Fruit fly (Drosophila melanogaster): ENCODE results near the gene PGAP5.
A peak's percentile ranks its signal among the peaks of the same experiment; 100 is the strongest.

The PGAP5 gene

DNA sequence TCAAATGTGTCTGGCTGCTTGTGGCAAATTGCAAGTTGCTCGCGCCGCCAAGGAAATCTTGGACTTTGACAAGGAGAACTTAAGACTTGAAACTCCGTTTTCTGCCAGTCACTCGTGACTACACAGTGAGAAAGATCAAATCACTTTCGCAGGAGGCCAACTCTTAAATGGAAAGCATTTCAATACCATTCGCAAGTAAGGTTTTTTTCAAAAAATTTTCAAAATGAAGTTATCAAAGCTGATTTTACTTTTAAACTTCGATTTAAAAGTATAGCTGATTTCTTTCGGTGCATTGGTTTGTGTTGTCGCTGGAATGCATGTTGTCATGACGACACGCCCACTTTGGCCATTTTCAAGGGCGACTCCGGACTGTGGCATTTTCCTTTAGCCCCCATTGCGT is 33.7 kb downstream of the PGAP5 start (continued):
- 0 out of 2 replicates have a peak, but pooled peaks have one; percentile 10 for TF ChIP-seq CG17328 (GFP tag; IDR thresholded peaks at IDR 0.05)
- peak; percentile 32 for TF ChIP-seq CG1603 (tag; optimal IDR thresholded peaks at IDR 0.05)
- TF ChIP-seq ci (GFP tag; IDR thresholded peaks at IDR 0.05): peak; percentile 55; the same call in 1 of the 3 replicates
- TF ChIP-seq ken (GFP tag; IDR thresholded peaks at IDR 0.05): 0 out of 3 replicates have a peak, but pooled peaks have one; percentile 36
- 0 out of 2 replicates have a peak, but pooled peaks have one; percentile 33 for TF ChIP-seq Xrp1 (GFP tag; IDR thresholded peaks at IDR 0.05)
- TF ChIP-seq otp (GFP tag; IDR thresholded peaks at IDR 0.05): no peak
- TF ChIP-seq CG11504 (tag; optimal IDR thresholded peaks at IDR 0.05): peak; percentile 16
- TF ChIP-seq ap (GFP tag; IDR thresholded peaks at IDR 0.05): no peak
- peak; percentile 66 for TF ChIP-seq Med (GFP tag)
- TF ChIP-seq Blimp-1 (GFP tag; optimal IDR thresholded peaks at IDR 0.05): peak; percentile 3
- TF ChIP-seq fd102C (GFP tag; optimal IDR thresholded peaks at IDR 0.05): no peak
- peak; percentile 14 for TF ChIP-seq CG2678 (tag; optimal IDR thresholded peaks at IDR 0.05)
- TF ChIP-seq dmrt99B (tag; optimal IDR thresholded peaks at IDR 0.05): peak; percentile 22
- no peak for TF ChIP-seq Hsf (GFP tag; optimal IDR thresholded peaks at IDR 0.05)
- TF ChIP-seq CG1024 (GFP tag; IDR thresholded peaks at IDR 0.05): peak; percentile 19; the same call in 1 of the 2 replicates
- no peak for TF ChIP-seq CG6175 (GFP tag; IDR thresholded peaks at IDR 0.05)
- 0 out of 2 replicates have a peak, but pooled peaks have one; percentile 13 for TF ChIP-seq CG14441 (GFP tag; IDR thresholded peaks at IDR 0.05)
- TF ChIP-seq cwo (GFP tag; optimal IDR thresholded peaks at IDR 0.05): no peak
- peak; percentile 8 for TF ChIP-seq CG2712 (tag; optimal IDR thresholded peaks at IDR 0.05)
- TF ChIP-seq bigmax (GFP tag; optimal IDR thresholded peaks at IDR 0.05): no peak
- peak in 1 of 2 experiments; percentile 6 for TF ChIP-seq chif (GFP tag; optimal IDR thresholded peaks at IDR 0.05)
- TF ChIP-seq Ptx1 (GFP tag; IDR thresholded peaks at IDR 0.05): peak; percentile 29; the same call in 1 of the 2 replicates
- TF ChIP-seq CG8388 (GFP tag; optimal IDR thresholded peaks at IDR 0.05): peak; percentile 4
- TF ChIP-seq Rfx (GFP tag; IDR thresholded peaks at IDR 0.05): peak; percentile 25; the same call in 1 of the 2 replicates
- 0 out of 2 replicates have a peak, but pooled peaks have one; percentile 17 for TF ChIP-seq sens-2 (GFP tag; IDR thresholded peaks at IDR 0.05)
- no peak for TF ChIP-seq prd (optimal IDR thresholded peaks at IDR 0.05)
- TF ChIP-seq prd (GFP tag; IDR thresholded peaks at IDR 0.05): peak; percentile 52; the same call in 1 of the 3 replicates
- no peak for TF ChIP-seq esg (GFP tag; conservative IDR thresholded peaks at IDR 0.05)

DNA sequence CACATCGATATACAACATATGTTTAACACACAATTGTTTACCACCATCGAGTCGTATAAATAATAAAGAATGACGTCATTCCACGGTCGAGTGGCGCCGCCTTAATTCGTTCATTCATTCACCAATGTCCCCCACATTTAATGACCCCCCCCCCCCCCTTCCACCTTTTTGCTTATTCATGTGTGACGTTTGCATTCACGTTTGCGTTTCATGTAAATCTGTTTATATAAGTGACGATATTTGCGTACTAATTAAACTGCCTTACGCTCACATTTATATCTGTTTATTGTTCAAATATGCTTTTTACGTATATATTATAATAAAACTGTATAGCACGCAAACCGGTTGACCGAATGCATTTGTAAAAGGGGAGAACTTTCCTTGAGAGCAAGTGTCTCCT is 34.9 kb downstream of the PGAP5 start:
- no peak for TF ChIP-seq CG3838 (GFP tag; optimal IDR thresholded peaks at IDR 0.05)
- no peak for TF ChIP-seq ro (GFP tag; IDR thresholded peaks at IDR 0.05)
- TF ChIP-seq CG3163 (GFP tag; optimal IDR thresholded peaks at IDR 0.05): no peak
- TF ChIP-seq CG3281 (GFP tag; optimal IDR thresholded peaks at IDR 0.05): no peak
- TF ChIP-seq exex (tag; optimal IDR thresholded peaks at IDR 0.05): peak; percentile 2
- peak; percentile 26 for TF ChIP-seq mirr (GFP tag; optimal IDR thresholded peaks at IDR 0.05)
- peak; percentile 28 for TF ChIP-seq Med (GFP tag)
- no peak for TF ChIP-seq CG11696 (GFP tag; IDR thresholded peaks at IDR 0.05)
- no peak for TF ChIP-seq dimm (GFP tag; IDR thresholded peaks at IDR 0.05)
- no peak for TF ChIP-seq wdn (GFP tag; IDR thresholded peaks at IDR 0.05)
- peak; percentile 56 for TF ChIP-seq sd (tag; optimal IDR thresholded peaks at IDR 0.05)
- TF ChIP-seq Abd-B (GFP tag; optimal IDR thresholded peaks at IDR 0.05): no peak
- peak; percentile 19 for TF ChIP-seq Asciz (GFP tag; optimal IDR thresholded peaks at IDR 0.05)
- peak; percentile 60 for TF ChIP-seq cwo (GFP tag; optimal IDR thresholded peaks at IDR 0.05)
- TF ChIP-seq Sox102F (GFP tag; optimal IDR thresholded peaks at IDR 0.05): no peak
- no peak for TF ChIP-seq CG9437 (GFP tag; optimal IDR thresholded peaks at IDR 0.05)
- no peak for TF ChIP-seq ato (GFP tag; IDR thresholded peaks at IDR 0.05; ENCODE audit: partially characterized antibody)
- TF ChIP-seq aop (GFP tag; IDR thresholded peaks at IDR 0.05): no peak
- TF ChIP-seq CG31388 (GFP tag; optimal IDR thresholded peaks at IDR 0.05): no peak
- TF ChIP-seq CG3726 (GFP tag; IDR thresholded peaks at IDR 0.05): no peak
- TF ChIP-seq nerfin-1 (tag; optimal IDR thresholded peaks at IDR 0.05): no peak
- no peak for TF ChIP-seq CG17385 (GFP tag; optimal IDR thresholded peaks at IDR 0.05)
- peak; percentile 77 for TF ChIP-seq vvl (GFP tag; IDR thresholded peaks at IDR 0.05)
- TF ChIP-seq stwl (tag; optimal IDR thresholded peaks at IDR 0.05): no peak
- peak; percentile 10 for TF ChIP-seq CG15269 (tag; optimal IDR thresholded peaks at IDR 0.05)
